Fruit fly (Drosophila melanogaster) whole organism, adult: Measurements from ENCODE around the gene CG12609.

Experiments
- CG12768 ChIP-seq: fragments of 200-800 bp; sonication (Bioruptor generic); optimal IDR thresholded peaks from 2 replicates; lab custom pipeline; 2017; ENCODE audit warnings: missing biosample characterization, missing genetic modification characterization, mild to moderate bottlenecking, moderate library complexity, missing genetic modification reagents
- Mnt ChIP-seq: fragments of 200-800 bp; sonication (Bioruptor generic); optimal IDR thresholded peaks from 2 replicates; lab custom pipeline; 2016; ENCODE audit warnings: missing biosample characterization, mild to moderate bottlenecking, missing genetic modification characterization
- ovo ChIP-seq: fragments of 200-800 bp; sonication (Bioruptor generic); optimal IDR thresholded peaks from 2 replicates; lab custom pipeline; 2016; ENCODE audit warnings: missing biosample characterization, missing genetic modification characterization
- toe ChIP-seq: fragments of 200-800 bp; sonication (Bioruptor generic); optimal IDR thresholded peaks from 2 replicates; lab custom pipeline; 2016; ENCODE audit warnings: missing biosample characterization, missing genetic modification characterization

- TF ChIP-seq CG12768 (no peak), ovo (GFP tag; lab: Kevin White, UChicago) (no peak), toe (GFP tag; lab: Kevin White, UChicago) (no peak), Mnt (no peak)
Measured at dm6 chrX:18748206-18748605, at the start of gene CG12609.
